Worm (Caenorhabditis elegans) whole organism, late embryonic: ENCODE data around the gene T01G5.6.

Experiments used
- F13H6.1 ChIP-seq: sonication (generic microtip); optimal IDR thresholded peaks from 2 replicates; lab custom pipeline; 2016; ENCODE audit warnings: missing genetic modification characterization, missing compliant biosample characterization
- ama-1 ChIP-seq: fragments of 150-350 bp; optimal IDR thresholded peaks from 2 replicates; lab custom pipeline; 2014
- dmd-4 ChIP-seq: sonication (generic microtip); optimal IDR thresholded peaks from 2 replicates; lab custom pipeline; 2016; ENCODE audit warnings: borderline replicate concordance, missing genetic modification characterization, missing compliant biosample characterization
- dve-1 ChIP-seq: sonication (generic microtip); optimal IDR thresholded peaks from 2 replicates; lab custom pipeline; 2017; ENCODE audit warnings: antibody characterized with exemption, mild to moderate bottlenecking, missing genetic modification characterization, missing compliant biosample characterization
- hlh-30 ChIP-seq: sonication (generic microtip); optimal IDR thresholded peaks from 2 replicates; lab custom pipeline; 2017; ENCODE audit warnings: antibody characterized with exemption, missing genetic modification characterization, missing compliant biosample characterization; ENCODE audit not compliant: insufficient read depth
- lim-6 ChIP-seq: sonication (generic microtip); optimal IDR thresholded peaks from 2 replicates; lab custom pipeline; 2016; ENCODE audit warnings: missing genetic modification characterization, missing compliant biosample characterization
- nfya-1 ChIP-seq: sonication (generic microtip); optimal IDR thresholded peaks from 2 replicates; lab custom pipeline; 2017; ENCODE audit warnings: missing genetic modification characterization, mild to moderate bottlenecking, missing compliant biosample characterization, antibody characterized with exemption, moderate library complexity
- pax-1 ChIP-seq: fragments of 150-350 bp; optimal IDR thresholded peaks from 2 replicates; lab custom pipeline; 2014; ENCODE audit warnings: missing biosample characterization, missing genetic modification characterization

- TF ChIP-seq F13H6.1 (peak; percentile 46), lim-6 (no peak), dmd-4 (tag; lab: Kevin White, UChicago) (no peak), nfya-1 (tag; lab: Kevin White, UChicago) (no peak), pax-1 (no peak), dve-1 (tag; lab: Kevin White, UChicago) (no peak), hlh-30 (tag; lab: Kevin White, UChicago) (no peak), ama-1 (lab: Kevin White, UChicago) (no peak)
Observed at ce11 chrV:15082291-15082690, 31.6 kb downstream of the T01G5.6 start, which contains the start of the genes C01G10.10 and C01G10.9.
